Fruit fly (Drosophila melanogaster): ENCODE results near the gene CG1468.

CG1468 gene

DNA sequence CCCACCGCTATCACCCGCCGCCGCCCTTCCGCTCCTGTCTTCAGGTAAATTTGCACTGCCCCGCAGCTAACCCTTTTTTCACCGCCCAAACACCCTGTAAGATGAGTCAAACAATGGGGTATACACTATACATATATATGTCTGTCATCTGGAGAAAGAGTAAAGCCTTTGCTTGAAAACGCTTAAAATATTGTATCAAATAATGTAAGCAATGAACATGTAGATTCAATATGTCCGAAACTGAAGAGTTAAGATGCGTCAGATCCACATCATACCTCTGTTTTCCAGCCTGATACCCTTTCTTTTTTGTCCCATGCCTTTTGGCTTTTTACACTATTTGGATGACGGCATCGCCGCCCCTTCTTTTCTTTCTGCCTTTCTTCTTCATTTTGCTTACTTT, 14.6 kb downstream of the CG1468 start (continued):
- TF ChIP-seq D (optimal IDR thresholded peaks at IDR 0.05), result no peak
- TF ChIP-seq D (GFP tag; optimal IDR thresholded peaks at IDR 0.05), result no peak
- no peak for TF ChIP-seq CG1832 (GFP tag; optimal IDR thresholded peaks at IDR 0.05)
- TF ChIP-seq eve (GFP tag; optimal IDR thresholded peaks at IDR 0.05), result no peak
- no peak for TF ChIP-seq CG12236 (GFP tag; optimal IDR thresholded peaks at IDR 0.05)
- no peak for TF ChIP-seq CG1529 (GFP tag; optimal IDR thresholded peaks at IDR 0.05)
- no peak for TF ChIP-seq ham (GFP tag; IDR thresholded peaks at IDR 0.05)
- no peak for TF ChIP-seq NC2α (GFP tag; optimal IDR thresholded peaks at IDR 0.05)
- no peak for TF ChIP-seq ab (GFP tag; optimal IDR thresholded peaks at IDR 0.05)
- no peak for TF ChIP-seq Adf1 (GFP tag; IDR thresholded peaks at IDR 0.05)
- no peak; the same call in 1 of the 2 replicates for TF ChIP-seq Xrp1 (GFP tag; IDR thresholded peaks at IDR 0.05)
- TF ChIP-seq CG1603 (tag; optimal IDR thresholded peaks at IDR 0.05), result peak; percentile 58
- TF ChIP-seq ro (GFP tag; IDR thresholded peaks at IDR 0.05), result no peak
- TF ChIP-seq CG15073 (GFP tag; optimal IDR thresholded peaks at IDR 0.05), result no peak
- TF ChIP-seq CG4360 (GFP tag; IDR thresholded peaks at IDR 0.05), result no peak
- no peak for TF ChIP-seq gfzf (GFP tag; optimal IDR thresholded peaks at IDR 0.05)
- peak; percentile 10 for TF ChIP-seq az2 (GFP tag; optimal IDR thresholded peaks at IDR 0.05)
- TF ChIP-seq dm (GFP tag; optimal IDR thresholded peaks at IDR 0.05), result no peak
- TF ChIP-seq Ssrp (tag; optimal IDR thresholded peaks at IDR 0.05), result no peak
- TF ChIP-seq CG9727 (GFP tag; optimal IDR thresholded peaks at IDR 0.05), result no peak
- TF ChIP-seq CG11504 (tag; optimal IDR thresholded peaks at IDR 0.05), result peak; percentile 60
- TF ChIP-seq CG32772 (GFP tag; IDR thresholded peaks at IDR 0.05), result no peak
- TF ChIP-seq salm (tag; optimal IDR thresholded peaks at IDR 0.05), result no peak
- TF ChIP-seq Vsx1 (GFP tag; optimal IDR thresholded peaks at IDR 0.05), result no peak
- TF ChIP-seq CG12744 (GFP tag; optimal IDR thresholded peaks at IDR 0.05), result no peak
- TF ChIP-seq Bgb (GFP tag; IDR thresholded peaks at IDR 0.05; ENCODE audit: partially characterized antibody), result no peak
- TF ChIP-seq YL-1 (GFP tag; optimal IDR thresholded peaks at IDR 0.05), result no peak
- TF ChIP-seq CG9437 (GFP tag; optimal IDR thresholded peaks at IDR 0.05), result no peak
- TF ChIP-seq zfh1 (GFP tag; IDR thresholded peaks at IDR 0.05), result 0 out of 3 replicates have a peak, but pooled peaks have one; percentile 43
- TF ChIP-seq CG2712 (tag; optimal IDR thresholded peaks at IDR 0.05), result peak; percentile 40

DNA sequence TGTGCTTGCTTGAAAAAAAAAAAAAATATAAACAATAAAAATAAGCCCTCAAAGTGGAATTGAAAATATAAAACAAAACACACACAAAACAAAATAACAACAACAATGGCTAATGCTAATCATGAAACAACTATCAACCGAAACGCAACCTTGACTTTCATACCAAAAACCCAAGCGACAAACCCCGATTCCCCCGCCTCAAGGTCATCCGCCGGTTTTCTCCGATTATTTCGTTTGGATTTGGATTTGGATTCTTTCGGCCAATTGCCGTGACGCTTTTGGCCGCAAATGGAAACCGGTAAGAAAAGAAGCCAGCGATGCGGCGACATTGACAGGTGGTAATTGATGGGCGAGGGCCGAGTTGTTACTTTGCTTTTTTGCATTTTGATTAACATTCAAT, 19.4 kb downstream of the CG1468 start:
- no peak for TF ChIP-seq aop (GFP tag; IDR thresholded peaks at IDR 0.05)
- peak; percentile 30 for TF ChIP-seq CG12769 (tag; optimal IDR thresholded peaks at IDR 0.05)
- peak; percentile 85 for TF ChIP-seq ftz-f1 (GFP tag; optimal IDR thresholded peaks at IDR 0.05)
- TF ChIP-seq trem (tag; optimal IDR thresholded peaks at IDR 0.05), result no peak
- TF ChIP-seq sd (tag; optimal IDR thresholded peaks at IDR 0.05), result peak; percentile 29
- TF ChIP-seq seq (GFP tag; IDR thresholded peaks at IDR 0.05), result no peak
- no peak for TF ChIP-seq corto (GFP tag; optimal IDR thresholded peaks at IDR 0.05)
- TF ChIP-seq chinmo (GFP tag; IDR thresholded peaks at IDR 0.05; ENCODE audit: partially characterized antibody), result peak; percentile 79; the same call in 1 of the 4 replicates
- no peak for TF ChIP-seq CG14965 (GFP tag; optimal IDR thresholded peaks at IDR 0.05; ENCODE audit: borderline replicate concordance)
- TF ChIP-seq ATbp (GFP tag; optimal IDR thresholded peaks at IDR 0.05), result no peak
- TF ChIP-seq CG10267 (tag; optimal IDR thresholded peaks at IDR 0.05), result no peak
